Worm (Caenorhabditis elegans) whole organism, mixed stage, embryonic: ENCODE data around the gene nhr-13.

Source experiments
- ces-1 ChIP-seq: fragments of 150-350 bp; optimal IDR thresholded peaks from 2 replicates; lab custom pipeline; 2014; ENCODE audit warnings: missing biosample characterization, missing genetic modification reagents, missing genetic modification characterization
- nhr-237 ChIP-seq: fragments of 150-350 bp; optimal IDR thresholded peaks from 2 replicates; lab custom pipeline; 2014; ENCODE audit warnings: missing biosample characterization, missing genetic modification characterization
- nhr-76 ChIP-seq: sonication (generic microtip); optimal IDR thresholded peaks from 2 replicates; lab custom pipeline; 2017; ENCODE audit warnings: missing biosample characterization, missing genetic modification characterization
- tbx-8 ChIP-seq: fragments of 200-800 bp; sonication (Bioruptor generic); optimal IDR thresholded peaks from 2 replicates; lab custom pipeline; 2018; ENCODE audit warnings: mild to moderate bottlenecking, missing genetic modification characterization, moderate library complexity, missing compliant biosample characterization
- unc-120 ChIP-seq: sonication (generic microtip); optimal IDR thresholded peaks from 2 replicates; lab custom pipeline; 2017; ENCODE audit warnings: missing genetic modification characterization, missing compliant biosample characterization; ENCODE audit not compliant: poor library complexity, severe bottlenecking
- unc-39 ChIP-seq: fragments of 150-350 bp; optimal IDR thresholded peaks from 2 replicates; lab custom pipeline; 2014; ENCODE audit warnings: missing biosample characterization, missing genetic modification characterization

- TF ChIP-seq ces-1 (GFP tag; lab: Kevin White, UChicago) (no peak), unc-120 (tag; lab: Kevin White, UChicago) (no peak), unc-39 (tag; lab: Kevin White, UChicago) (no peak), nhr-237 (tag; lab: Kevin White, UChicago) (no peak), tbx-8 (GFP tag; lab: Kevin White, UChicago) (no peak), nhr-76 (no peak)
These were observed 1.2 kb upstream of the nhr-13 start, which contains the start of gene srbc-42 for ce11 chrV:2191122-2191521.
